Worm (Caenorhabditis elegans) whole organism, L1 larva: Measurements from ENCODE around the gene kars-1.

Experiments used
- C04F5.9 ChIP-seq: sonication (generic microtip); optimal IDR thresholded peaks from 2 replicates; lab custom pipeline; 2016; ENCODE audit warnings: missing genetic modification characterization, missing compliant biosample characterization
- C16A3.4 ChIP-seq: fragments of 150-350 bp; optimal IDR thresholded peaks from 2 replicates; lab custom pipeline; 2014; ENCODE audit warnings: missing biosample characterization, missing genetic modification characterization
- C34B4.2 ChIP-seq: sonication (generic microtip); optimal IDR thresholded peaks from 2 replicates; lab custom pipeline; 2017; ENCODE audit warnings: mild to moderate bottlenecking, missing genetic modification characterization, missing compliant biosample characterization
- F16B12.6 ChIP-seq: fragments of 150-350 bp; optimal IDR thresholded peaks from 2 replicates; lab custom pipeline; 2014; ENCODE audit warnings: missing biosample characterization, missing genetic modification characterization
- aha-1 ChIP-seq: fragments of 150-350 bp; optimal IDR thresholded peaks from 2 replicates; lab custom pipeline; 2014; ENCODE audit warnings: missing biosample characterization, missing genetic modification characterization
- alr-1 ChIP-seq: fragments of 200-800 bp; sonication (Bioruptor generic); optimal IDR thresholded peaks from 2 replicates; lab custom pipeline; 2018; ENCODE audit warnings: borderline replicate concordance, mild to moderate bottlenecking, missing genetic modification characterization, missing compliant biosample characterization
- blmp-1 ChIP-seq: fragments of 150-350 bp; optimal IDR thresholded peaks from 2 replicates; lab custom pipeline; 2014; ENCODE audit warnings: missing biosample characterization, missing genetic modification characterization
- ceh-63 ChIP-seq: fragments of 200-800 bp; sonication (Bioruptor generic); optimal IDR thresholded peaks from 2 replicates; lab custom pipeline; 2018; ENCODE audit warnings: mild to moderate bottlenecking, missing genetic modification characterization, missing compliant biosample characterization
- ceh-8 ChIP-seq: fragments of 200-800 bp; sonication (Bioruptor generic); optimal IDR thresholded peaks from 2 replicates; lab custom pipeline; 2018; ENCODE audit warnings: mild to moderate bottlenecking, missing genetic modification characterization, moderate library complexity, missing compliant biosample characterization
- ceh-82 ChIP-seq, 3 experiments: fragments of 150-350 bp in 1 of 3; sonication (generic microtip) in 2 of 3; optimal IDR thresholded peaks; 2 replicates each; lab custom pipeline; 2014 to 2017; ENCODE audit warnings: missing biosample characterization in 3 of 3, missing genetic modification characterization in 3 of 3
- ceh-88 ChIP-seq: fragments of 200-800 bp; sonication (Bioruptor generic); IDR thresholded peaks from 2 replicates; pipeline ENCODE4 v1.3.6; 2022; ENCODE audit warnings: missing genetic modification characterization, missing compliant biosample characterization
- ces-1 ChIP-seq: fragments of 150-350 bp; optimal IDR thresholded peaks from 2 replicates; lab custom pipeline; 2014; ENCODE audit warnings: missing biosample characterization, missing genetic modification reagents, missing genetic modification characterization
- dpl-1 ChIP-seq, 3 experiments: fragments of 150-350 bp in 2 of 3; sonication (generic microtip) in 1 of 3; optimal IDR thresholded peaks; 2 replicates each; lab custom pipeline; 2014 to 2017; ENCODE audit warnings: missing biosample characterization in 3 of 3, missing genetic modification characterization in 3 of 3, missing genetic modification reagents in 3 of 3
- efl-3 ChIP-seq: fragments of 200-800 bp; sonication (Bioruptor generic); optimal IDR thresholded peaks from 2 replicates; lab custom pipeline; 2018; ENCODE audit warnings: mild to moderate bottlenecking, missing genetic modification characterization, missing compliant biosample characterization
- egl-13 ChIP-seq: sonication (generic microtip); optimal IDR thresholded peaks from 2 replicates; lab custom pipeline; 2016; ENCODE audit warnings: missing genotype, missing genetic modification reagents, missing genetic modification characterization, missing compliant biosample characterization
- elt-2 ChIP-seq: sonication (generic microtip); optimal IDR thresholded peaks from 2 replicates; lab custom pipeline; 2016; ENCODE audit warnings: missing genetic modification characterization, mild to moderate bottlenecking, inconsistent platforms, missing compliant biosample characterization, missing genetic modification reagents
- elt-3 ChIP-seq, 6 experiments: fragments of 150-350 bp in 1 of 6; sonication (generic microtip); optimal IDR thresholded peaks; 2 replicates each; lab custom pipeline; 2017 to 2018; ENCODE audit warnings: missing biosample characterization in 6 of 6, missing genetic modification characterization in 6 of 6, inconsistent platforms in 1 of 6
- fkh-10 ChIP-seq: sonication (generic microtip); optimal IDR thresholded peaks from 2 replicates; lab custom pipeline; 2017; ENCODE audit warnings: missing biosample characterization, missing genetic modification reagents, missing genetic modification characterization
- grh-1 ChIP-seq: fragments of 200-800 bp; sonication (Bioruptor generic); IDR thresholded peaks from 2 replicates; pipeline ENCODE4 v1.3.6; 2022; ENCODE audit warnings: missing genetic modification reagents, missing genetic modification characterization, missing compliant biosample characterization
- hlh-17 ChIP-seq: fragments of 200-800 bp; sonication (Bioruptor generic); optimal IDR thresholded peaks from 2 replicates; lab custom pipeline; 2018; ENCODE audit warnings: missing genetic modification characterization, mild to moderate bottlenecking, missing compliant biosample characterization, moderate library complexity, borderline replicate concordance
- irx-1 ChIP-seq: sonication (generic microtip); optimal IDR thresholded peaks from 2 replicates; lab custom pipeline; 2016; ENCODE audit warnings: missing genetic modification characterization, missing compliant biosample characterization
- jun-1 ChIP-seq: fragments of 150-350 bp; optimal IDR thresholded peaks from 2 replicates; lab custom pipeline; 2014; ENCODE audit warnings: missing biosample characterization, missing genetic modification reagents, missing genetic modification characterization
- lin-13 ChIP-seq: fragments of 150-350 bp; optimal IDR thresholded peaks from 2 replicates; lab custom pipeline; 2014; ENCODE audit warnings: missing biosample characterization, missing genetic modification reagents, missing genetic modification characterization
- lin-14 ChIP-seq: fragments of 200-800 bp; sonication (Bioruptor generic); optimal IDR thresholded peaks from 2 replicates; lab custom pipeline; 2018; ENCODE audit warnings: mild to moderate bottlenecking, missing genetic modification characterization, moderate library complexity, missing compliant biosample characterization
- lin-35 ChIP-seq, 2 experiments: fragments of 150-350 bp; optimal IDR thresholded peaks; 2 replicates each; lab custom pipeline; 2014; ENCODE audit warnings: missing biosample characterization in 2 of 2, missing genetic modification characterization in 2 of 2, missing genetic modification reagents in 2 of 2
- lin-39 ChIP-seq: fragments of 150-350 bp; optimal IDR thresholded peaks from 2 replicates; lab custom pipeline; 2014; ENCODE audit warnings: missing biosample characterization, missing genetic modification reagents, missing genetic modification characterization
- mdl-1 ChIP-seq, 2 experiments: fragments of 150-350 bp; optimal IDR thresholded peaks; 2 replicates each; lab custom pipeline; 2014 to 2017; ENCODE audit warnings: missing biosample characterization in 2 of 2, missing genetic modification characterization in 2 of 2, inconsistent platforms in 1 of 2
- mef-2 ChIP-seq: fragments of 150-350 bp; optimal IDR thresholded peaks from 2 replicates; lab custom pipeline; 2014; ENCODE audit warnings: missing biosample characterization, missing genetic modification characterization
- nhr-12 ChIP-seq: sonication (generic microtip); optimal IDR thresholded peaks from 2 replicates; lab custom pipeline; 2017; ENCODE audit warnings: missing biosample characterization, missing genetic modification characterization
- nhr-20 ChIP-seq: sonication (generic microtip); optimal IDR thresholded peaks from 2 replicates; lab custom pipeline; 2016; ENCODE audit warnings: mild to moderate bottlenecking, missing genetic modification characterization, missing compliant biosample characterization
- nhr-237 ChIP-seq: fragments of 150-350 bp; optimal IDR thresholded peaks from 2 replicates; lab custom pipeline; 2014; ENCODE audit warnings: missing biosample characterization, missing genetic modification characterization
- nhr-28 ChIP-seq: fragments of 150-350 bp; optimal IDR thresholded peaks from 2 replicates; lab custom pipeline; 2014; ENCODE audit warnings: missing biosample characterization, missing genetic modification characterization
- nhr-47 ChIP-seq: sonication (generic microtip); optimal IDR thresholded peaks from 2 replicates; lab custom pipeline; 2016; ENCODE audit warnings: mild to moderate bottlenecking, missing genetic modification characterization, moderate library complexity, missing compliant biosample characterization
- nhr-76 ChIP-seq: sonication (generic microtip); optimal IDR thresholded peaks from 2 replicates; lab custom pipeline; 2017; ENCODE audit warnings: missing biosample characterization, missing genetic modification characterization
- nhr-84 ChIP-seq: sonication (generic microtip); optimal IDR thresholded peaks from 2 replicates; lab custom pipeline; 2017; ENCODE audit warnings: missing biosample characterization, missing genetic modification characterization
- nhr-90 ChIP-seq: sonication (generic microtip); optimal IDR thresholded peaks from 2 replicates; lab custom pipeline; 2016; ENCODE audit warnings: mild to moderate bottlenecking, missing genetic modification characterization, missing compliant biosample characterization; ENCODE audit not compliant: poor library complexity
- pax-3 ChIP-seq: fragments of 200-800 bp; sonication (Bioruptor generic); optimal IDR thresholded peaks from 2 replicates; lab custom pipeline; 2018; ENCODE audit warnings: mild to moderate bottlenecking, missing genetic modification characterization, moderate library complexity, missing compliant biosample characterization
- snu-23 ChIP-seq: sonication (generic microtip); optimal IDR thresholded peaks from 2 replicates; lab custom pipeline; 2016; ENCODE audit warnings: missing genetic modification characterization, missing compliant biosample characterization
- sptf-1 ChIP-seq: fragments of 150-350 bp; optimal IDR thresholded peaks from 2 replicates; lab custom pipeline; 2014; ENCODE audit warnings: missing biosample characterization, missing genetic modification characterization
- tbx-2 ChIP-seq: sonication (generic microtip); optimal IDR thresholded peaks from 2 replicates; lab custom pipeline; 2016; ENCODE audit warnings: missing genetic modification characterization, missing compliant biosample characterization
- tlp-1 ChIP-seq: fragments of 150-350 bp; optimal IDR thresholded peaks from 2 replicates; lab custom pipeline; 2014; ENCODE audit warnings: missing biosample characterization, missing genetic modification characterization
- unc-130 ChIP-seq: fragments of 150-350 bp; optimal IDR thresholded peaks from 2 replicates; lab custom pipeline; 2017; ENCODE audit warnings: missing biosample characterization, missing genetic modification characterization, inconsistent platforms
- unc-86 ChIP-seq: sonication (generic microtip); optimal IDR thresholded peaks from 2 replicates; lab custom pipeline; 2016; ENCODE audit warnings: missing genetic modification characterization, missing compliant biosample characterization
- unc-98 ChIP-seq: fragments of 200-800 bp; sonication (Bioruptor generic); IDR thresholded peaks from 2 replicates; pipeline ENCODE4 v1.3.6; 2022; ENCODE audit warnings: missing genetic modification characterization, missing compliant biosample characterization
- xbp-1 ChIP-seq: sonication (generic microtip); optimal IDR thresholded peaks from 2 replicates; lab custom pipeline; 2016; ENCODE audit warnings: missing genetic modification characterization, missing compliant biosample characterization
- zag-1 ChIP-seq: fragments of 150-350 bp; optimal IDR thresholded peaks from 2 replicates; lab custom pipeline; 2014; ENCODE audit warnings: missing biosample characterization, missing genetic modification characterization
- zip-4 ChIP-seq: fragments of 200-800 bp; sonication (Bioruptor generic); optimal IDR thresholded peaks from 2 replicates; lab custom pipeline; 2018; ENCODE audit warnings: mild to moderate bottlenecking, missing genetic modification characterization, moderate library complexity, missing compliant biosample characterization
- ztf-11 ChIP-seq, 2 experiments: sonication (generic microtip); optimal IDR thresholded peaks; 2 replicates each; lab custom pipeline; 2016 to 2017; ENCODE audit warnings: missing genetic modification characterization in 2 of 2, missing biosample characterization in 1 of 2, missing compliant biosample characterization in 1 of 2
- ztf-4 ChIP-seq: fragments of 150-350 bp; optimal IDR thresholded peaks from 2 replicates; lab custom pipeline; 2014; ENCODE audit warnings: missing biosample characterization, missing genetic modification characterization

kars-1 gene

ce11 chrII:7106313-7106712 lies 34.1 kb upstream of the kars-1 start:
- TF ChIP-seq lin-14 (GFP tag; lab: Kevin White, UChicago): no peak
- TF ChIP-seq efl-3 (GFP tag; lab: Kevin White, UChicago): no peak
- TF ChIP-seq xbp-1 (tag; lab: Kevin White, UChicago): no peak
- TF ChIP-seq mdl-1 (tag; optimal IDR thresholded peaks at IDR 0.05; lab: Kevin White, UChicago): no peak
- TF ChIP-seq ceh-88: no peak

- TF ChIP-seq mef-2 (tag; lab: Kevin White, UChicago) (no peak), nhr-47 (peak; percentile 83), nhr-90 (peak; percentile 68), grh-1 (GFP tag; lab: Robert Waterston, UW) (peak; percentile 53; the same call in 1 of the 2 replicates), nhr-12 (tag; lab: Kevin White, UChicago) (no peak), unc-130 (tag; lab: Kevin White, UChicago) (peak; percentile 89), lin-35 (GFP tag; optimal IDR thresholded peaks at IDR 0.05; lab: Kevin White, UChicago) (peak; percentile 83 to 93), ztf-11 (tag; optimal IDR thresholded peaks at IDR 0.05; lab: Kevin White, UChicago) (peak in 1 of 2 experiments; percentile 57), egl-13 (peak; percentile 34), lin-13 (peak; percentile 79), C34B4.2 (tag; lab: Kevin White, UChicago) (no peak), ztf-4 (tag; lab: Kevin White, UChicago) (no peak), pax-3 (tag; lab: Kevin White, UChicago) (peak; percentile 34), lin-39 (tag; lab: Kevin White, UChicago) (peak; percentile 30), ces-1 (GFP tag; lab: Kevin White, UChicago) (no peak), unc-86 (tag; lab: Kevin White, UChicago) (peak; percentile 68), unc-98 (GFP tag; lab: Robert Waterston, UW) (no peak), nhr-237 (tag; lab: Kevin White, UChicago) (peak; percentile 87), C16A3.4 (tag; lab: Kevin White, UChicago) (peak; percentile 95), zip-4 (no peak), elt-3 (tag; optimal IDR thresholded peaks at IDR 0.05; lab: Kevin White, UChicago) (peak in 4 of 6 experiments; percentile 14 to 84 (median 61)), ceh-63 (GFP tag; lab: Kevin White, UChicago) (no peak), nhr-84 (tag; lab: Kevin White, UChicago) (no peak), ceh-82 (tag; optimal IDR thresholded peaks at IDR 0.05; lab: Kevin White, UChicago) (peak; percentile 77 to 92 (median 80)), ceh-8 (GFP tag; lab: Kevin White, UChicago) (no peak), jun-1 (tag; lab: Kevin White, UChicago) (peak; percentile 60), aha-1 (tag; lab: Kevin White, UChicago) (no peak), tlp-1 (tag; lab: Kevin White, UChicago) (no peak), sptf-1 (tag; lab: Kevin White, UChicago) (no peak), blmp-1 (tag; lab: Kevin White, UChicago) (peak; percentile 84), dpl-1 (GFP tag; optimal IDR thresholded peaks at IDR 0.05; lab: Kevin White, UChicago) (peak; percentile 75 to 83 (median 81)), F16B12.6 (tag; lab: Kevin White, UChicago) (peak; percentile 70), irx-1 (tag; lab: Kevin White, UChicago) (peak; percentile 43), hlh-17 (GFP tag; lab: Kevin White, UChicago) (no peak), elt-2 (tag; lab: Kevin White, UChicago) (peak; percentile 15), C04F5.9 (tag; lab: Kevin White, UChicago) (peak; percentile 58), snu-23 (peak; percentile 92), alr-1 (tag; lab: Kevin White, UChicago) (no peak), zag-1 (tag; lab: Kevin White, UChicago) (no peak), fkh-10 (peak; percentile 33), nhr-20 (tag; lab: Kevin White, UChicago) (peak; percentile 86), ceh-88 (peak; percentile 26; the same call in 1 of the 2 replicates), nhr-28 (tag; lab: Kevin White, UChicago) (no peak), nhr-76 (tag; lab: Kevin White, UChicago) (no peak), tbx-2 (tag; lab: Kevin White, UChicago) (peak; percentile 81)
Observed at ce11 chrII:7104794-7105613, 32.8 kb upstream of the kars-1 start, which contains the start of the genes farl-11 and rpl-33. farl-11 (minus strand) TSS chrII:7105035. rpl-33 (plus strand) TSS chrII:7105563.
